Fruit fly (Drosophila melanogaster) whole organism, embryonic: ENCODE data around the gene Ugt301D1.

Source experiments
- Blimp-1 ChIP-seq: fragments of 200-800 bp; sonication (Bioruptor generic); optimal IDR thresholded peaks from 3 replicates; lab custom pipeline; 2018; ENCODE audit warnings: missing biosample characterization, missing genetic modification characterization, mild to moderate bottlenecking, moderate library complexity, missing genetic modification reagents
- CG1024 ChIP-seq: fragments of 200-800 bp; sonication (Bioruptor generic); IDR thresholded peaks from 2 replicates; pipeline ENCODE4 v1.3.6; 2022; ENCODE audit warnings: missing biosample characterization, missing genetic modification characterization
- CG12769 ChIP-seq: fragments of 200-800 bp; sonication (Bioruptor generic); optimal IDR thresholded peaks from 2 replicates; lab custom pipeline; 2019; ENCODE audit warnings: missing biosample characterization, mild to moderate bottlenecking, missing genetic modification characterization, moderate library complexity
- CG13287 ChIP-seq: fragments of 200-800 bp; sonication (Bioruptor generic); IDR thresholded peaks from 2 replicates; pipeline ENCODE4 v1.3.6; 2022; ENCODE audit warnings: missing biosample characterization, missing genetic modification characterization; ENCODE audit not compliant: partially characterized antibody
- CG14014 ChIP-seq: fragments of 200-800 bp; sonication (Bioruptor generic); IDR thresholded peaks from 2 replicates; pipeline ENCODE4 v1.3.6; 2022; ENCODE audit warnings: missing biosample characterization, missing genetic modification characterization
- CG15269 ChIP-seq: fragments of 200-800 bp; sonication (Bioruptor generic); optimal IDR thresholded peaks from 2 replicates; lab custom pipeline; 2018; ENCODE audit warnings: missing biosample characterization, mild to moderate bottlenecking, missing genetic modification characterization, moderate library complexity
- CG16815 ChIP-seq: fragments of 200-800 bp; sonication (Bioruptor generic); optimal IDR thresholded peaks from 3 replicates; lab custom pipeline; 2017; ENCODE audit warnings: missing biosample characterization, mild to moderate bottlenecking, missing genetic modification characterization
- CG17186 ChIP-seq: fragments of 200-800 bp; sonication (Bioruptor generic); optimal IDR thresholded peaks from 3 replicates; lab custom pipeline; 2017; ENCODE audit warnings: missing biosample characterization, missing genetic modification reagents, missing genetic modification characterization
- CG2120 ChIP-seq: fragments of 200-800 bp; sonication (Bioruptor generic); optimal IDR thresholded peaks from 3 replicates; lab custom pipeline; 2016; ENCODE audit warnings: missing biosample characterization, missing genetic modification characterization
- CG3281 ChIP-seq: fragments of 200-800 bp; sonication (Bioruptor generic); optimal IDR thresholded peaks from 3 replicates; lab custom pipeline; 2017; ENCODE audit warnings: missing biosample characterization, mild to moderate bottlenecking, missing genetic modification characterization
- CG3838 ChIP-seq: fragments of 200-800 bp; sonication (Bioruptor generic); optimal IDR thresholded peaks from 3 replicates; lab custom pipeline; 2016; ENCODE audit warnings: missing biosample characterization, missing genetic modification characterization
- CG3995 ChIP-seq: fragments of 200-800 bp; sonication (Bioruptor generic); optimal IDR thresholded peaks from 3 replicates; lab custom pipeline; 2016; ENCODE audit warnings: missing biosample characterization, missing genetic modification characterization
- CG4328 ChIP-seq: fragments of 200-800 bp; sonication (Bioruptor generic); optimal IDR thresholded peaks from 3 replicates; lab custom pipeline; 2017; ENCODE audit warnings: missing biosample characterization, missing genetic modification reagents, missing genetic modification characterization
- CG4360 ChIP-seq: fragments of 200-800 bp; sonication (Bioruptor generic); IDR thresholded peaks from 2 replicates; pipeline ENCODE4 v1.3.6; 2022; ENCODE audit warnings: missing biosample characterization, missing genetic modification characterization
- CG7372 ChIP-seq: fragments of 200-800 bp; sonication (Bioruptor generic); IDR thresholded peaks from 2 replicates; pipeline ENCODE4 v1.3.6; 2022; ENCODE audit warnings: missing biosample characterization, missing genetic modification characterization
- CG8924 ChIP-seq: fragments of 200-800 bp; optimal IDR thresholded peaks from 3 replicates; lab custom pipeline; 2019; ENCODE audit warnings: missing biosample characterization, mild to moderate bottlenecking, missing genetic modification characterization, moderate library complexity
- CG9437 ChIP-seq: fragments of 200-800 bp; sonication (Bioruptor generic); optimal IDR thresholded peaks from 2 replicates; lab custom pipeline; 2018; ENCODE audit warnings: missing biosample characterization, mild to moderate bottlenecking, missing genetic modification characterization
- HLH3B ChIP-seq: fragments of 200-800 bp; sonication (Bioruptor generic); IDR thresholded peaks from 2 replicates; pipeline ENCODE4 v1.3.6; 2022; ENCODE audit warnings: missing biosample characterization, missing genetic modification characterization
- HLHmδ ChIP-seq: fragments of 200-800 bp; sonication (Bioruptor generic); optimal IDR thresholded peaks from 2 replicates; lab custom pipeline; 2018; ENCODE audit warnings: missing biosample characterization, mild to moderate bottlenecking, missing genetic modification characterization, moderate library complexity
- Hmr ChIP-seq: fragments of 200-800 bp; sonication (Bioruptor generic); optimal IDR thresholded peaks from 3 replicates; lab custom pipeline; 2017; ENCODE audit warnings: mild to moderate bottlenecking, missing biosample characterization, missing genetic modification reagents, missing genetic modification characterization
- Hr3 ChIP-seq: fragments of 200-800 bp; sonication (Bioruptor generic); optimal IDR thresholded peaks from 3 replicates; lab custom pipeline; 2016; ENCODE audit warnings: missing biosample characterization, missing genetic modification characterization
- Hr39 ChIP-seq: fragments of >200 bp; optimal IDR thresholded peaks from 2 replicates; lab custom pipeline; 2017
- Med ChIP-seq: fragments of 200-800 bp; sonication (Bioruptor generic); peaks from one replicate; lab custom pipeline; 2016; ENCODE audit warnings: missing biosample characterization, missing genetic modification characterization, mild to moderate bottlenecking, inconsistent platforms, moderate library complexity
- Mes4 ChIP-seq: fragments of 200-800 bp; sonication (Bioruptor generic); optimal IDR thresholded peaks from 2 replicates; lab custom pipeline; 2016; ENCODE audit warnings: missing biosample characterization, missing genetic modification characterization
- Mrtf ChIP-seq: fragments of 200-800 bp; sonication (Bioruptor generic); IDR thresholded peaks from 3 replicates; pipeline ENCODE4 v1.3.6; 2022; ENCODE audit warnings: missing biosample characterization, missing genetic modification characterization
- NC2α ChIP-seq: fragments of 200-800 bp; sonication (Bioruptor generic); optimal IDR thresholded peaks from 2 replicates; lab custom pipeline; 2016; ENCODE audit warnings: missing biosample characterization, missing genetic modification characterization
- Six4 ChIP-seq: fragments of 200-800 bp; sonication (Bioruptor generic); optimal IDR thresholded peaks from 2 replicates; lab custom pipeline; 2016; ENCODE audit warnings: missing biosample characterization, missing genetic modification characterization
- Tbp ChIP-seq: fragments of >200 bp; optimal IDR thresholded peaks from 2 replicates; lab custom pipeline; 2018; ENCODE audit warnings: missing biosample characterization, missing genetic modification characterization
- YL-1 ChIP-seq: fragments of 200-800 bp; sonication (Bioruptor generic); optimal IDR thresholded peaks from 3 replicates; lab custom pipeline; 2017; ENCODE audit warnings: missing biosample characterization, mild to moderate bottlenecking, missing genetic modification characterization
- br ChIP-seq: fragments of >200 bp; optimal IDR thresholded peaks from 2 replicates; lab custom pipeline; 2017
- chinmo ChIP-seq: fragments of 200-800 bp; sonication (Bioruptor generic); IDR thresholded peaks from 4 replicates; pipeline ENCODE4 v1.3.6; 2022; ENCODE audit warnings: missing biosample characterization, missing genetic modification characterization; ENCODE audit not compliant: partially characterized antibody
- ci ChIP-seq: fragments of 200-800 bp; sonication (Bioruptor generic); IDR thresholded peaks from 3 replicates; pipeline ENCODE4 v1.3.6; 2022; ENCODE audit warnings: missing biosample characterization, missing genetic modification characterization
- cwo ChIP-seq: fragments of 200-800 bp; sonication (Bioruptor generic); optimal IDR thresholded peaks from 3 replicates; lab custom pipeline; 2017; ENCODE audit warnings: missing biosample characterization, missing genetic modification characterization, mild to moderate bottlenecking, moderate library complexity, missing genetic modification reagents
- dm ChIP-seq: fragments of 200-800 bp; sonication (Bioruptor generic); optimal IDR thresholded peaks from 3 replicates; lab custom pipeline; 2016; ENCODE audit warnings: missing biosample characterization, missing genetic modification characterization
- fd64A ChIP-seq: fragments of 200-800 bp; sonication (Bioruptor generic); optimal IDR thresholded peaks from 3 replicates; lab custom pipeline; 2018; ENCODE audit warnings: missing biosample characterization, mild to moderate bottlenecking, missing genetic modification characterization
- gem ChIP-seq: fragments of 200-800 bp; sonication (Bioruptor generic); optimal IDR thresholded peaks from 2 replicates; lab custom pipeline; 2019; ENCODE audit warnings: missing biosample characterization, mild to moderate bottlenecking, missing genetic modification characterization, moderate library complexity
- gfzf ChIP-seq: fragments of 200-800 bp; sonication (Bioruptor generic); optimal IDR thresholded peaks from 2 replicates; lab custom pipeline; 2016; ENCODE audit warnings: missing biosample characterization, mild to moderate bottlenecking, missing genetic modification characterization, moderate library complexity
- jumu ChIP-seq: fragments of 200-800 bp; sonication (Bioruptor generic); optimal IDR thresholded peaks from 3 replicates; lab custom pipeline; 2016; ENCODE audit warnings: missing biosample characterization, missing genetic modification characterization
- lbe ChIP-seq: fragments of 200-800 bp; sonication (Bioruptor generic); optimal IDR thresholded peaks from 2 replicates; lab custom pipeline; 2016; ENCODE audit warnings: missing biosample characterization, mild to moderate bottlenecking, missing genetic modification characterization
- mirr ChIP-seq: fragments of 200-800 bp; sonication (Bioruptor generic); optimal IDR thresholded peaks from 3 replicates; lab custom pipeline; 2018; ENCODE audit warnings: missing biosample characterization, mild to moderate bottlenecking, missing genetic modification characterization
- nau ChIP-seq: fragments of 200-800 bp; sonication (Bioruptor generic); optimal IDR thresholded peaks from 3 replicates; lab custom pipeline; 2017; ENCODE audit warnings: missing biosample characterization, mild to moderate bottlenecking, missing genetic modification characterization, missing genetic modification reagents
- onecut ChIP-seq: fragments of 200-800 bp; sonication (Bioruptor generic); IDR thresholded peaks from 2 replicates; pipeline ENCODE4 v1.3.6; 2022; ENCODE audit warnings: missing biosample characterization, missing genetic modification characterization
- pum ChIP-seq: fragments of 200-800 bp; sonication (Bioruptor generic); optimal IDR thresholded peaks from 2 replicates; lab custom pipeline; 2016; ENCODE audit warnings: missing biosample characterization, missing genetic modification characterization
- ranshi ChIP-seq: fragments of 200-800 bp; sonication (Bioruptor generic); IDR thresholded peaks from 2 replicates; pipeline ENCODE4 v1.3.6; 2022; ENCODE audit warnings: missing biosample characterization, missing genetic modification characterization
- ro ChIP-seq: fragments of 200-800 bp; sonication (Bioruptor generic); IDR thresholded peaks from 2 replicates; pipeline ENCODE4 v1.3.6; 2022; ENCODE audit warnings: missing biosample characterization, missing genetic modification characterization
- sd ChIP-seq: fragments of 200-800 bp; sonication (Bioruptor generic); optimal IDR thresholded peaks from 3 replicates; lab custom pipeline; 2018; ENCODE audit warnings: missing biosample characterization, mild to moderate bottlenecking, missing genetic modification characterization, moderate library complexity
- slbo ChIP-seq: fragments of 200-800 bp; sonication (Bioruptor generic); IDR thresholded peaks from 2 replicates; pipeline ENCODE4 v1.3.6; 2022; ENCODE audit warnings: missing biosample characterization, missing genetic modification characterization
- sob ChIP-seq: fragments of 200-800 bp; sonication (Bioruptor generic); IDR thresholded peaks from 2 replicates; pipeline ENCODE4 v1.3.6; 2022; ENCODE audit warnings: missing biosample characterization, missing genetic modification characterization
- ssp ChIP-seq: fragments of 200-800 bp; sonication (Bioruptor generic); IDR thresholded peaks from 2 replicates; pipeline ENCODE4 v1.3.6; 2022; ENCODE audit warnings: missing biosample characterization, missing genetic modification characterization
- vvl ChIP-seq: fragments of 200-800 bp; sonication (Bioruptor generic); IDR thresholded peaks from 2 replicates; pipeline ENCODE4 v1.3.6; 2022; ENCODE audit warnings: missing biosample characterization, missing genetic modification characterization

Gene Ugt301D1

dm6 chr2L:18557965-18558537 lies 48.7 kb downstream of the Ugt301D1 start (continued):
- no peak for TF ChIP-seq CG3995 (GFP tag; lab: Kevin White, UChicago)
- TF ChIP-seq Blimp-1 (GFP tag; lab: Kevin White, UChicago): peak; percentile 77
- TF ChIP-seq pum (GFP tag; lab: Kevin White, UChicago): no peak
- TF ChIP-seq CG1024 (GFP tag; lab: Robert Waterston, UW): peak; percentile 73
- peak; percentile 84 for TF ChIP-seq sob
- TF ChIP-seq lbe (GFP tag; lab: Kevin White, UChicago): peak; percentile 36
- TF ChIP-seq dm: no peak
- no peak for TF ChIP-seq NC2α (GFP tag; lab: Kevin White, UChicago)
- TF ChIP-seq CG3838: no peak
- peak; percentile 22 for TF ChIP-seq CG16815
- TF ChIP-seq CG12769 (tag; lab: Kevin White, UChicago): peak; percentile 64
- TF ChIP-seq fd64A (GFP tag; lab: Kevin White, UChicago): no peak
- peak; percentile 45; the same call in 1 of the 2 replicates for TF ChIP-seq ssp
- no peak for TF ChIP-seq YL-1 (GFP tag; lab: Kevin White, UChicago)

dm6 chr2L:18559084-18559483 lies 49.7 kb downstream of the Ugt301D1 start:
- TF ChIP-seq Hr39 (lab: Kevin White, UChicago) (no peak), ro (GFP tag; lab: Robert Waterston, UW) (no peak), sd (tag; lab: Kevin White, UChicago) (peak; percentile 74), gem (no peak), Tbp (no peak), br (no peak), CG15269 (no peak), CG3281 (peak; percentile 1), cwo (peak; percentile 53), ci (GFP tag; lab: Robert Waterston, UW) (no peak), lbe (GFP tag; lab: Kevin White, UChicago) (peak; percentile 12), nau (GFP tag; lab: Kevin White, UChicago) (peak; percentile 1), Mes4 (no peak), CG4360 (GFP tag; lab: Robert Waterston, UW) (no peak), jumu (GFP tag; lab: Kevin White, UChicago) (no peak), CG13287 (GFP tag; lab: Robert Waterston, UW) (no peak), onecut (GFP tag; lab: Robert Waterston, UW) (no peak), CG8924 (tag; lab: Kevin White, UChicago) (no peak), Six4 (no peak), chinmo (GFP tag; lab: Robert Waterston, UW) (0 out of 4 replicates have a peak, but pooled peaks have one; percentile 10), gfzf (GFP tag; lab: Kevin White, UChicago) (no peak), CG4328 (GFP tag; lab: Kevin White, UChicago) (no peak), slbo (GFP tag; lab: Robert Waterston, UW) (0 out of 2 replicates have a peak, but pooled peaks have one; percentile 21), ranshi (GFP tag; lab: Robert Waterston, UW) (no peak), CG2120 (GFP tag; lab: Kevin White, UChicago) (peak; percentile 11), CG7372 (GFP tag; lab: Robert Waterston, UW) (no peak), HLH3B (GFP tag; lab: Robert Waterston, UW) (no peak), Med (no peak), Hmr (peak; percentile 6), vvl (GFP tag; lab: Robert Waterston, UW) (no peak), Hr3 (GFP tag; lab: Kevin White, UChicago) (no peak), CG9437 (GFP tag; lab: Kevin White, UChicago) (no peak), CG14014 (GFP tag; lab: Robert Waterston, UW) (peak; percentile 11; the same call in 1 of the 2 replicates), CG17186 (GFP tag; lab: Kevin White, UChicago) (no peak), HLHmδ (GFP tag; lab: Kevin White, UChicago) (no peak), mirr (GFP tag; lab: Kevin White, UChicago) (no peak), Mrtf (GFP tag; lab: Robert Waterston, UW) (no peak)
